Worm (Caenorhabditis elegans): ENCODE results near the gene vig-1.

DNA sequence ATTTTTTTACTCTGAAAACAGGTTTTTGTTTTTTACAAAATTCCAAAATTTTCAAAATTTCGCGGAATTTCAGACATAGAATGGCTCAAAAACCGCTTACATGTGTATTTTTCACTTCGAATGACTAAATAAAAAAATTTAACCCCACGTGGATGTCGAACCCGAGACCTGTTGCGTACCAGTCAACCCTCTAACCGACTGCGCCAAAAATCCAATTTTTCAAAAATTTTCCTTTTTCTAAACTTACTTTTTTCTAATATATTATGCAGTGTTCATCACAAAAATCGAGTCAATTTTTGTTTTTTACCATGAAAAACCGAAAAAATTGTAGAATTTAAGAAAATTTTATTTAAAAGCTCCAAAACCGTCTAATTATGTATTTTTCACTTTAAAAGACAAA lies 45.1 kb downstream of the vig-1 start:
- TF ChIP-seq pha-4 (tag; optimal IDR thresholded peaks at IDR 0.05) (no peak), sox-4 (tag; optimal IDR thresholded peaks at IDR 0.05) (no peak), T23F11.4 (GFP tag; optimal IDR thresholded peaks at IDR 0.05) (no peak), mec-3 (tag; optimal IDR thresholded peaks at IDR 0.05; ENCODE audit: borderline replicate concordance) (no peak), rnt-1 (tag; optimal IDR thresholded peaks at IDR 0.05) (no peak), ceh-6 (GFP tag; optimal IDR thresholded peaks at IDR 0.05) (no peak), dve-1 (tag; optimal IDR thresholded peaks at IDR 0.05) (no peak)
